Fruit fly (Drosophila melanogaster): ENCODE measurements around the gene Odj.

Odj gene

dm6 chr3R:17810951-17811706 is 2.1 kb upstream of the Odj start, which contains the start of the genes Alg1 and tinc (continued):
- TF ChIP-seq H2.0 (GFP tag; IDR thresholded peaks at IDR 0.05) = peak; percentile 42; the same call in 1 of the 2 replicates
- 0 out of 3 replicates have a peak, but pooled peaks have one; percentile 24 for TF ChIP-seq CG11456 (GFP tag; IDR thresholded peaks at IDR 0.05)
- peak; percentile 42 for TF ChIP-seq HLH54F (GFP tag; optimal IDR thresholded peaks at IDR 0.05)
- no peak for TF ChIP-seq Hr39 (optimal IDR thresholded peaks at IDR 0.05)
- TF ChIP-seq CG15514 (GFP tag; optimal IDR thresholded peaks at IDR 0.05) = peak; percentile 60
- no peak for TF ChIP-seq CG17328 (GFP tag; IDR thresholded peaks at IDR 0.05)
- no peak for TF ChIP-seq luna (GFP tag; optimal IDR thresholded peaks at IDR 0.05)
- TF ChIP-seq BEAF-32 (GFP tag; optimal IDR thresholded peaks at IDR 0.05) = peak; percentile 36
- TF ChIP-seq Mad (GFP tag; optimal IDR thresholded peaks at IDR 0.05) = peak; percentile 32
- no peak for TF ChIP-seq CG8359 (GFP tag; optimal IDR thresholded peaks at IDR 0.05; ENCODE audit: borderline replicate concordance)
- TF ChIP-seq cwo (GFP tag; optimal IDR thresholded peaks at IDR 0.05) = peak; percentile 32
- peak; percentile 22 for TF ChIP-seq CG34376 (GFP tag; optimal IDR thresholded peaks at IDR 0.05)
- peak in 1 of 2 experiments; percentile 62 for TF ChIP-seq chif (GFP tag; optimal IDR thresholded peaks at IDR 0.05)
- TF ChIP-seq CG8924 (tag; optimal IDR thresholded peaks at IDR 0.05) = peak; percentile 74
- TF ChIP-seq shn (GFP tag; optimal IDR thresholded peaks at IDR 0.05) = no peak
- TF ChIP-seq CG12219 (GFP tag; optimal IDR thresholded peaks at IDR 0.05) = no peak
- peak; percentile 72 for TF ChIP-seq CG42726 (GFP tag; IDR thresholded peaks at IDR 0.05; ENCODE audit: partially characterized antibody)
- TF ChIP-seq peb (GFP tag; IDR thresholded peaks at IDR 0.05) = no peak
- TF ChIP-seq YL-1 (GFP tag; optimal IDR thresholded peaks at IDR 0.05) = peak; percentile 76
- TF ChIP-seq Sox102F (GFP tag; optimal IDR thresholded peaks at IDR 0.05) = peak; percentile 73
- peak; percentile 74 for TF ChIP-seq CG18262 (tag; optimal IDR thresholded peaks at IDR 0.05)
- peak in 1 of 2 experiments; percentile 43 for TF ChIP-seq Eip74EF (GFP tag; optimal IDR thresholded peaks at IDR 0.05)
- peak; percentile 44 for TF ChIP-seq kah (GFP tag; optimal IDR thresholded peaks at IDR 0.05)
- TF ChIP-seq CG12299 (tag; optimal IDR thresholded peaks at IDR 0.05) = peak; percentile 77
- TF ChIP-seq CG9932 (GFP tag; IDR thresholded peaks at IDR 0.05) = peak; percentile 76
- TF ChIP-seq Sin3A (optimal IDR thresholded peaks at IDR 0.05) = peak; percentile 32
- TF ChIP-seq ase (GFP tag; IDR thresholded peaks at IDR 0.05) = no peak
- TF ChIP-seq CG2199 (GFP tag; IDR thresholded peaks at IDR 0.05) = no peak
- TF ChIP-seq stwl (tag; optimal IDR thresholded peaks at IDR 0.05) = peak; percentile 80
- no peak for TF ChIP-seq dan (GFP tag; IDR thresholded peaks at IDR 0.05)
- TF ChIP-seq CG11696 (GFP tag; IDR thresholded peaks at IDR 0.05) = 0 out of 2 replicates have a peak, but pooled peaks have one; percentile 19
- no peak for TF ChIP-seq Elba2 (GFP tag; optimal IDR thresholded peaks at IDR 0.05)
- no peak for TF ChIP-seq ttk (GFP tag; IDR thresholded peaks at IDR 0.05)
- no peak for TF ChIP-seq gro (GFP tag; optimal IDR thresholded peaks at IDR 0.05)
- peak; percentile 65 for TF ChIP-seq Fer1 (GFP tag; optimal IDR thresholded peaks at IDR 0.05)
- TF ChIP-seq Ada2b (GFP tag; IDR thresholded peaks at IDR 0.05) = no peak
- peak; percentile 88 for TF ChIP-seq CG12391 (tag; optimal IDR thresholded peaks at IDR 0.05)
- peak; percentile 3 for TF ChIP-seq ash1 (GFP tag; optimal IDR thresholded peaks at IDR 0.05)
- TF ChIP-seq Dfd (GFP tag; optimal IDR thresholded peaks at IDR 0.05) = no peak
- peak; percentile 80 for TF ChIP-seq Fer3 (tag; optimal IDR thresholded peaks at IDR 0.05)
- TF ChIP-seq CG15696 (tag; optimal IDR thresholded peaks at IDR 0.05) = peak; percentile 73
- peak; percentile 84 for TF ChIP-seq sug (tag; optimal IDR thresholded peaks at IDR 0.05)
- TF ChIP-seq pros (GFP tag; optimal IDR thresholded peaks at IDR 0.05) = no peak
- TF ChIP-seq CG6813 (GFP tag; optimal IDR thresholded peaks at IDR 0.05) = no peak
- TF ChIP-seq Max (GFP tag; optimal IDR thresholded peaks at IDR 0.05) = peak; percentile 41
- TF ChIP-seq trh (GFP tag; optimal IDR thresholded peaks at IDR 0.05) = no peak
- TF ChIP-seq CG4617 (GFP tag; optimal IDR thresholded peaks at IDR 0.05; ENCODE audit: borderline replicate concordance) = peak; percentile 47
- TF ChIP-seq CG3847 (GFP tag; IDR thresholded peaks at IDR 0.05) = peak; percentile 69
- peak; percentile 47 for TF ChIP-seq Ssrp (tag; optimal IDR thresholded peaks at IDR 0.05)
